Fruit fly (Drosophila melanogaster) S2 (cell line): ENCODE measurements around the gene CAH2.

Source experiments
- CG8478 ChIP-seq: fragments of >200 bp; optimal IDR thresholded peaks from 2 replicates; lab custom pipeline; 2018
- CTCF ChIP-seq, 2 experiments: fragments of >200 bp; optimal IDR thresholded peaks; 2 replicates each; lab custom pipeline; 2018

The CAH2 gene

DNA sequence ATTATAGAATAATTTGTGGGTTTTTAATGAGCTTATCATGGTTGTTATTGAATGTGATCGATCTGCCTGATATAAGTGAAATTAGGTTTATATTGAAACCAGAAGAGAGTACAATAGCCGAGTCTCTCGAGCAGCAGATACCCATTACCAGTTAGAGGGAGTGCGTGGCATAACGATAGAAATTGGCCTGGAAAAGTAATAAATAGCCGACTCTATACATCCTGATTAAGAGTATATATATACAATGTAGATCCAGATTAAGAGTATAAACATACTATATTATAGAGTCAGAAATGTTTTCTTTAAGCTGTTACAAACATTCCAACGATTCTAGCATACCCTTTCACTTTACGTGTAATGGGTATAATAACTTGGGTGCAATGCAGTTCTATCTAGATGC lies 6.6 kb downstream of the CAH2 start:
- TF ChIP-seq CTCF (optimal IDR thresholded peaks at IDR 0.05; lab: Kevin White, UChicago) (no peak), CG8478 (lab: Kevin White, UChicago) (no peak)

- TF ChIP-seq CG8478 (lab: Kevin White, UChicago) (no peak), CTCF (optimal IDR thresholded peaks at IDR 0.05; lab: Kevin White, UChicago) (no peak)
These were observed 7.2 kb downstream of the CAH2 start, which contains the start of gene Miox for dm6 chr3L:12184564-12185034. TSS of gene Miox (plus strand) at chr3L:12184984.

DNA sequence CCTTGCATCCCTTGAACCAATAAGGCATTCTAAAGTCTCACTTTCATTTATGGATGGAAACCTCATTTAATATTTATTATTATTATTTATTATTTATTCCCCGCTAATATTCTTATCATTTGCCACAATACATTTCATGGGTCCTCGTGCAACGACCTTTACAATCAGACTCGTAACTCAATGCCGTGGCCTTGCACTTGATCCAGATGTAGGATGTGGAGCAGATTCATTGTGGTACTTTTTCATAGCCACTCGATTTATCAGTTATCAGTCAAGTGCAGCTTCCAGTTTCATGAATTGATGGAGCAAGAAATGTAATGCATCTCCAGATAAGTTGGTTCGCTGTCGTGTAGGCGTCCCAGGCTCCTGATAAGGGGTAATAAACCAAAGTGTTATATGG lies 7.9 kb downstream of the CAH2 start:
- TF ChIP-seq CTCF (optimal IDR thresholded peaks at IDR 0.05; lab: Kevin White, UChicago) (no peak), CG8478 (lab: Kevin White, UChicago) (no peak)

DNA sequence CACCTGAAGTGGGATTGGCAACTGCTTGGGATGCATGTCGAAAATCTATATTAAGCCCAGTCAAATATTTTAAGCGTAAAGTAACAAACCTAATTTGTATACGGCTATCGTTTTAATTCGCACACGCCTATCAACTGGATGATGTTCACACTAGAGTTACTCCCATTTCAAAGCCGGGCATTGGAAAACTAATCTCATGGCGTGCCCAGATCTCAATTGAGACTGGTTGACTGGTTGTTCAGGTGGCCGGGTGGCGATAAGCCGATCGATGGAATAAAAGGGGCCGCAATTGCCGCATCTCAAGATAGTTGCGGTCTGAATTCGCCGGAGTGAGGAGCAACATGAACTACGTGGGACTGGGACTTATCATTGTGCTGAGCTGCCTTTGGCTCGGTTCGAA lies 11.1 kb downstream of the CAH2 start, which contains the start of gene Est-6:
Gene Est-6, plus strand, starts transcription at position 301 of the 400 bp plus-strand sequence.
- TF ChIP-seq CG8478 (lab: Kevin White, UChicago) (no peak), CTCF (optimal IDR thresholded peaks at IDR 0.05; lab: Kevin White, UChicago) (no peak)

DNA sequence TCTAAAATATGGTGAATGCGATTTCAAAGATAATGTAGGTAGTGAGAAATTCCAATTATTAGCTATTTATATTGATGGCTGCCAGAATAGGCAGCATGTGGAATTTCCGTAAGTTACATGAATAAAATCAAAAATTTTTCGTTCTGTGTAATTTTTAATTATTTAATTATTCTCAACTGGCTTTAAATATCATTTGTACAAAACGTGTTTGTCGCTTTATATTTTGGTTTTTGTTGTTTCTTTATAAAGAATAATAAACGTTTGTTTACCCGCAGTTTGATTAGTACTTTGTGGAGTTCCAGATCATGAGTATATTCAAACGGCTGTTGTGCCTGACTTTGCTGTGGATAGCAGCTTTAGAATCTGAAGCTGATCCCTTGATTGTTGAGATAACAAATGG lies 13.0 kb downstream of the CAH2 start, which contains the start of gene Est-P:
Gene Est-P, plus strand, starts transcription at position 301 of the 400 bp plus-strand sequence.
- TF ChIP-seq CG8478 (lab: Kevin White, UChicago) = no peak
- TF ChIP-seq CTCF (optimal IDR thresholded peaks at IDR 0.05; lab: Kevin White, UChicago) = no peak

DNA sequence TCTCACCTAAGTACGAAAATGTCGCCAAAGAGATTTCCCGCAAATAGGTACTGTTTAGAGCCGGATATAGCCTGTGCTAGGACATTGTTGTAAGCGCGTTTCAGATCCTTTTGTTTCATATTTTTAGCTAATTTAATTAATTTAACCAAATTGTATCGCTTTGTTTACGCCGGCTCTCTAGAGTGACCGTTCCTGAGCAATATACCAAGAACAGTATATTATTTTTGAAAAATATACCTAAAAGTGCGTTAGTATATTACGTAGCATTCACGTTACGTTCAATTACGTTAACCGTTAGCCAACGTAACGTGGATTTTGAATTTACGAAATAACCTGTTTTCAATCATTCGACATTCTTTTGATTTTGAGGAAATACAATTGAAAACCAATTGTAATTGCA lies 16.1 kb downstream of the CAH2 start, which contains the start of gene thoc6:
Gene thoc6, minus strand, starts transcription at position 204 of the 400 bp plus-strand sequence.
- no peak for TF ChIP-seq CG8478 (lab: Kevin White, UChicago)
- no peak for TF ChIP-seq CTCF (optimal IDR thresholded peaks at IDR 0.05; lab: Kevin White, UChicago)

- no peak for TF ChIP-seq CTCF (optimal IDR thresholded peaks at IDR 0.05; lab: Kevin White, UChicago)
- no peak for TF ChIP-seq CG8478 (lab: Kevin White, UChicago)
These were observed 20.1 kb downstream of the CAH2 start, which contains the start of gene CG11529 for dm6 chr3L:12197491-12197890. TSS of gene CG11529 (plus strand) at chr3L:12197791.

DNA sequence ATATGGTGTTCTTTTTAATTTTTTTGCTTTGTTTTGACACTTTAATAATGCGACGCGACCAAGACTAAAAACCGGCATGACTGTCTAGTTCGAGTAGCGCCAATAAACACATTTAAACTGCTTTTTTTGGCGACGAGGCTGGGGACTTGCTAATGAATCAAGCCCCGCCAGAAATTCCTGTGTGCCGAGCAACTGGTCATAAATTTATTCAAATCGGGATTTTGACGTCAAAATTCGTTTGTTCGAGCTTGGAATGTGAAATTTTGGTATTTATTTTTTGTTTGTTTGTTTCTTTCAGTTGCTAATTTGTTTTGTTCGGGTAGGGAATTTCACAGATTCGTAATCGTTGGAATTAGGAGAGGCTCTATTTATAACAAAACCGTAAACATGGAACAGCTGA lies 25.6 kb downstream of the CAH2 start:
- TF ChIP-seq CG8478 (lab: Kevin White, UChicago) = no peak
- TF ChIP-seq CTCF (optimal IDR thresholded peaks at IDR 0.05; lab: Kevin White, UChicago) = no peak

DNA sequence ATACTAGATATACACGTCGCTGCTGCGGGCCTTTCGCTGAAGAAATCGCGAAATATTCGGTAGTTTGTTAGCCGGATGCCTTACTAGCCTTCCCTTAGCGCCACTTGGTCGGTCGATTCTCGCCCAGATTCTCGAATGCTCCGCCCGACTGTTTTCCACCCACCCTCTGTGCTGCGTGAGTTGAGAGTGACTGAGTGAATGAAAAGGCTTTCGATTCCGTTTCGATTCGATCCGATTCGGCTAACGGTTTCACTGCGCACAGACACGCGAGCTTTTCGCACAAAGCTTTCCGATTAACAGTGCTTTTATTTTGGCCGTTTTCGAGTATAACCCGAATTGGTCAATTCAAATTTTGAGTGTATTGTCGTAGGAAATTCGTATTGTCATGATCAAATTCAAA lies 26.3 kb downstream of the CAH2 start, which contains the start of gene Ak1:
Gene Ak1, minus strand, starts transcription at position 347 of the 400 bp plus-strand sequence.
- TF ChIP-seq CG8478 (lab: Kevin White, UChicago) (no peak), CTCF (optimal IDR thresholded peaks at IDR 0.05; lab: Kevin White, UChicago) (no peak)

DNA sequence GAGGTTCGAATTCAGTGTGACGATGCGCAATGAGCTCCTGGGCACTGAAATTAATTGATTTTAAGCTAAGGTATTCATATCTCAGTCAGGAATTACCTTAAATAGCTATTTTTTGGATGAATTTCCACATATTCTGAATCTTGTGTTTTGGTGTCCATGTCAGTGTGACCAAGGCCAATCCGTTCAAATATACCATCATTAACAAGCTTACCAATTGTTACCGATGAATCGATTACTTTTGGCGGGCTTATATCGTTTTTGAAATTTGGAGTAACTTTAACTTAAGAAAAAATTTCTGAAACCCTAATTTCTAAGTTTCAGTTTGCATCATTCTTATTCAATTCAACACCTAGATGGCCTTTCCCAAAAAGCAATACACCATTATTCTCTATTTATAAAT lies 28.4 kb downstream of the CAH2 start, which contains the start of gene Tsen54:
Gene Tsen54, minus strand, starts transcription at position 175 of the 400 bp plus-strand sequence.
- TF ChIP-seq CG8478 (lab: Kevin White, UChicago) = no peak
- no peak for TF ChIP-seq CTCF (optimal IDR thresholded peaks at IDR 0.05; lab: Kevin White, UChicago)

DNA sequence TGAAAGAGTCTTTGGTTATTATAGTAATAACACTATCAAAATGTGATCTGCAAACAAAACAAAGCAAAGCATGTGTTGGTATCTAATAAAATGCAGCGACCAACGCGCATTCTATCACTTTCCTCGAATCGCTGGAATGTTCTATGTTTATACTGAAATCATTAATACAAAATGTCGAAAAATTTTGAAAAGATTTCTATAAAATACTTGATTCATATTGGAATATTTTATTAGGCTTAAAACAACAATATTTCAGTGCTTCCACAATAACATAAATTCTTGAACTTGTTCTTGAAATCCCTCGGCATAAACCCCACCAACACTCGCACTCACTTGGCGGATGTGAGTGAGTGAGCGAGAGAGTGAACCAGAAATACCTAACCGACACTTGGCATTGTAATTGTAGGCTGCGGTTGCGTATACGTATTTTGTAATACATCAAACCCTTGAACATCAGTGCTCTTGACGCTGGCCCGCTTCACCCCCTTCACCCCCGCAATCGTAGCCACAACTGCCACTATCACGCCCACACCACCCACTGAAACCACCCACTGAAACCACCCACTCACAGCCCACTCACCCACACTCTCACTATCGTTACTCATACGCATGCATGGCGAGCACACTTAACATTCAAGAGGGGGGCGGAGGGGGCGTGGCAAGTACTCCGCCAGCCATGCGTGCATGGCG lies 45.7 kb downstream of the CAH2 start:
- TF ChIP-seq CG8478 (lab: Kevin White, UChicago) (no peak), CTCF (optimal IDR thresholded peaks at IDR 0.05; lab: Kevin White, UChicago) (no peak)

DNA sequence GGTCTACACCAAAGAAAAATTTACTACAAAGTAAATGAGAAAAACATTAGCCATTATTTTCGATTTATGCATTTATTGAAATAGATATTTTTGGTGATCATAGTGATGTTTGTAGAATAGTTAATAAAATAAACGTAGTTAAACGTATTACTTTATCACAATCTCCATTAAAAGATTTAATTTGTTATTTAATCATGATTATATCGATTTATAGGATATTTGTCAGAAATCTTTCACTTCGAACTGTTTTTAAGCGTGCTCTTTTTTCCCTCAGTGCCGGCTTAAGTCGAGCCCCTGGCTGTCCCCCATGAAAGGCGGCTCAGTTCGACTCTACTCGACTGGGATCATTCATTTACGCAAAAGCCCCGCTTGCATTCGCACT lies 46.2 kb downstream of the CAH2 start:
- TF ChIP-seq CG8478 (lab: Kevin White, UChicago) = no peak
- no peak for TF ChIP-seq CTCF (optimal IDR thresholded peaks at IDR 0.05; lab: Kevin White, UChicago)

DNA sequence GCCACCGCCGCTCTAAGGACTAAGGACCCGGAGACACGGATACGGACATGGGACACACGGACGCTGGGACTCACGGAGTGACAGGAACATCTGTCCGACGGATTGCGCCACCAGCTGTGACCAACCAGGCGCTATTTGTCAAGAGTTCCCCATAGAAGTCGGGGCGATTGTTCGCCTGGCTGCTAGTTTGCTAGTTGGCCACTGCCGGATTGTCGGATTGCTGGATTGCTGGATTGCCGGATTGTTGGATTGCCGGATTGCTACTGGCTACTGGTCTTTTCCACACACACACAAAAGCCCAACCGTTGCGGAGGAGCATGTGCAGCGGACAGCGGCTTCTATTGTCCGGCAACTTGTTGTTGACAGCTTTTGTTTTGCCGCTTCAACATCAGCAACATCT lies 49.8 kb downstream of the CAH2 start:
- TF ChIP-seq CTCF (optimal IDR thresholded peaks at IDR 0.05; lab: Kevin White, UChicago) = no peak
